Fruit fly (Drosophila melanogaster) whole organism, embryonic: Measurements from ENCODE around the gene sdk.

Experiments
- ATbp ChIP-seq: fragments of 200-800 bp; sonication (Bioruptor generic); optimal IDR thresholded peaks from 2 replicates; lab custom pipeline; 2017; ENCODE audit warnings: missing biosample characterization, mild to moderate bottlenecking, missing genetic modification characterization, missing genetic modification reagents
- CG10979 ChIP-seq: fragments of 200-800 bp; sonication (Bioruptor generic); optimal IDR thresholded peaks from 2 replicates; lab custom pipeline; 2018; ENCODE audit warnings: missing biosample characterization, mild to moderate bottlenecking, missing genetic modification characterization, moderate library complexity
- CG12155 ChIP-seq: fragments of 200-800 bp; sonication (Bioruptor generic); optimal IDR thresholded peaks from 3 replicates; lab custom pipeline; 2016; ENCODE audit warnings: missing biosample characterization, missing genetic modification characterization
- CG14965 ChIP-seq: fragments of 200-800 bp; sonication (Bioruptor generic); optimal IDR thresholded peaks from 2 replicates; lab custom pipeline; 2016; ENCODE audit warnings: missing biosample characterization, missing genetic modification characterization, borderline replicate concordance
- CG18262 ChIP-seq: fragments of 200-800 bp; optimal IDR thresholded peaks from 3 replicates; lab custom pipeline; 2019; ENCODE audit warnings: missing biosample characterization, mild to moderate bottlenecking, missing genetic modification characterization, moderate library complexity
- CG18599 ChIP-seq: fragments of 200-800 bp; sonication (Bioruptor generic); optimal IDR thresholded peaks from 3 replicates; lab custom pipeline; 2017; ENCODE audit warnings: missing biosample characterization, missing genetic modification characterization, mild to moderate bottlenecking, moderate library complexity, missing genetic modification reagents
- CG2712 ChIP-seq: fragments of 200-800 bp; optimal IDR thresholded peaks from 3 replicates; lab custom pipeline; 2019; ENCODE audit warnings: missing biosample characterization, mild to moderate bottlenecking, missing genetic modification characterization, moderate library complexity
- CG2889 ChIP-seq: fragments of 200-800 bp; sonication (Bioruptor generic); IDR thresholded peaks from 3 replicates; pipeline ENCODE4 v1.3.6; 2022; ENCODE audit warnings: missing biosample characterization, missing genetic modification characterization
- CG5245 ChIP-seq: fragments of 200-800 bp; sonication (Bioruptor generic); optimal IDR thresholded peaks from 3 replicates; lab custom pipeline; 2016; ENCODE audit warnings: missing biosample characterization, missing genetic modification characterization
- CG6689 ChIP-seq: fragments of 200-800 bp; sonication (Bioruptor generic); IDR thresholded peaks from 2 replicates; pipeline ENCODE4 v1.3.6; 2022; ENCODE audit warnings: missing biosample characterization, missing genetic modification characterization
- D19A ChIP-seq: fragments of 200-800 bp; optimal IDR thresholded peaks from 3 replicates; lab custom pipeline; 2019; ENCODE audit warnings: missing biosample characterization, mild to moderate bottlenecking, missing genetic modification characterization, moderate library complexity
- D19B ChIP-seq: fragments of 200-800 bp; sonication (Bioruptor generic); optimal IDR thresholded peaks from 2 replicates; lab custom pipeline; 2017; ENCODE audit warnings: missing biosample characterization, mild to moderate bottlenecking, missing genetic modification characterization
- Ets65A ChIP-seq: fragments of 200-800 bp; sonication (Bioruptor generic); peaks from one replicate; lab custom pipeline; 2016; ENCODE audit warnings: missing biosample characterization, missing genetic modification characterization
- Hr39 ChIP-seq: fragments of >200 bp; optimal IDR thresholded peaks from 2 replicates; lab custom pipeline; 2017
- Hr78 ChIP-seq, 2 experiments: fragments of 200-800 bp in 1 of 2; fragments of >200 bp in 1 of 2; sonication (Bioruptor generic) in 1 of 2; optimal IDR thresholded peaks; 2 replicates each; lab custom pipeline; 2017 to 2019; ENCODE audit warnings: missing biosample characterization in 2 of 2, missing genetic modification characterization in 2 of 2, mild to moderate bottlenecking in 1 of 2, moderate library complexity in 1 of 2
- Med ChIP-seq: fragments of 200-800 bp; sonication (Bioruptor generic); peaks from one replicate; lab custom pipeline; 2016; ENCODE audit warnings: missing biosample characterization, missing genetic modification characterization, mild to moderate bottlenecking, inconsistent platforms, moderate library complexity
- NC2β ChIP-seq: fragments of 200-800 bp; sonication (Bioruptor generic); optimal IDR thresholded peaks from 2 replicates; lab custom pipeline; 2016; ENCODE audit warnings: missing biosample characterization, missing genetic modification characterization
- Spps ChIP-seq: fragments of 200-800 bp; sonication (Bioruptor generic); optimal IDR thresholded peaks from 2 replicates; lab custom pipeline; 2018; ENCODE audit warnings: missing biosample characterization, mild to moderate bottlenecking, missing genetic modification characterization
- ac ChIP-seq: fragments of 200-800 bp; sonication (Bioruptor generic); optimal IDR thresholded peaks from 3 replicates; lab custom pipeline; 2017; ENCODE audit warnings: missing biosample characterization, mild to moderate bottlenecking, missing genetic modification characterization
- ase ChIP-seq: fragments of 200-800 bp; sonication (Bioruptor generic); IDR thresholded peaks from 3 replicates; pipeline ENCODE4 v1.3.6; 2022; ENCODE audit warnings: missing biosample characterization, missing genetic modification characterization
- br ChIP-seq: fragments of >200 bp; optimal IDR thresholded peaks from 2 replicates; lab custom pipeline; 2017
- bsh ChIP-seq, 2 experiments: fragments of 200-800 bp; sonication (Bioruptor generic); optimal IDR thresholded peaks; 2 replicates each; lab custom pipeline; 2017 to 2018; ENCODE audit warnings: mild to moderate bottlenecking in 2 of 2, missing biosample characterization in 2 of 2, missing genetic modification characterization in 2 of 2, moderate library complexity in 1 of 2
- ci ChIP-seq: fragments of 200-800 bp; sonication (Bioruptor generic); IDR thresholded peaks from 3 replicates; pipeline ENCODE4 v1.3.6; 2022; ENCODE audit warnings: missing biosample characterization, missing genetic modification characterization
- crp ChIP-seq, 2 experiments: fragments of 200-800 bp; sonication (Bioruptor generic); optimal IDR thresholded peaks; 2 replicates in 1 of 2; 3 replicates in 1 of 2; lab custom pipeline; 2017; ENCODE audit warnings: missing biosample characterization in 2 of 2, missing genetic modification characterization in 2 of 2, mild to moderate bottlenecking in 1 of 2, moderate library complexity in 1 of 2
- gcm ChIP-seq: fragments of 200-800 bp; sonication (Bioruptor generic); optimal IDR thresholded peaks from 2 replicates; lab custom pipeline; 2019; ENCODE audit warnings: missing biosample characterization, mild to moderate bottlenecking, missing genetic modification characterization, moderate library complexity
- h ChIP-seq: fragments of >200 bp; optimal IDR thresholded peaks from 2 replicates; lab custom pipeline; 2017
- nom ChIP-seq: fragments of 200-800 bp; sonication (Bioruptor generic); optimal IDR thresholded peaks from 2 replicates; lab custom pipeline; 2017; ENCODE audit warnings: missing biosample characterization, missing genetic modification characterization, mild to moderate bottlenecking, moderate library complexity, missing genetic modification reagents
- prd ChIP-seq, 3 experiments: fragments of >200 bp in 2 of 3; fragments of 200-800 bp in 1 of 3; sonication (Bioruptor generic) in 1 of 3; optimal IDR thresholded peaks in 2 of 3; IDR thresholded peaks in 1 of 3; 2 replicates in 2 of 3; 3 replicates in 1 of 3; pipeline versions ENCODE4 v1.3.6 to Lab custom; 2017 to 2022; ENCODE audit warnings: missing biosample characterization in 1 of 3, missing genetic modification characterization in 1 of 3
- row ChIP-seq: fragments of 200-800 bp; sonication (Bioruptor generic); IDR thresholded peaks from 3 replicates; pipeline ENCODE4 v1.3.6; 2022; ENCODE audit warnings: missing biosample characterization, missing genetic modification characterization
- sens ChIP-seq: fragments of 200-800 bp; sonication (Bioruptor generic); peaks from one replicate; lab custom pipeline; 2016; ENCODE audit warnings: missing biosample characterization, missing genetic modification characterization
- sisA ChIP-seq: fragments of 200-800 bp; sonication (Bioruptor generic); IDR thresholded peaks from 2 replicates; pipeline ENCODE4 v1.3.6; 2022; ENCODE audit warnings: missing biosample characterization, missing genetic modification characterization
- slbo ChIP-seq: fragments of 200-800 bp; sonication (Bioruptor generic); IDR thresholded peaks from 2 replicates; pipeline ENCODE4 v1.3.6; 2022; ENCODE audit warnings: missing biosample characterization, missing genetic modification characterization
- sr ChIP-seq: fragments of 200-800 bp; sonication (Bioruptor generic); IDR thresholded peaks from 3 replicates; pipeline ENCODE4 v1.3.6; 2022; ENCODE audit warnings: missing biosample characterization, missing genetic modification characterization
- trem ChIP-seq: fragments of 200-800 bp; optimal IDR thresholded peaks from 3 replicates; lab custom pipeline; 2019; ENCODE audit warnings: missing biosample characterization, mild to moderate bottlenecking, missing genetic modification characterization, moderate library complexity
- vvl ChIP-seq: fragments of 200-800 bp; sonication (Bioruptor generic); IDR thresholded peaks from 2 replicates; pipeline ENCODE4 v1.3.6; 2022; ENCODE audit warnings: missing biosample characterization, missing genetic modification characterization
- zfh1 ChIP-seq: fragments of 200-800 bp; sonication (Bioruptor generic); IDR thresholded peaks from 3 replicates; pipeline ENCODE4 v1.3.6; 2022; ENCODE audit warnings: missing biosample characterization, missing genetic modification characterization

sdk gene

dm6 chrX:739621-740216 is 53.1 kb downstream of the sdk start:
- TF ChIP-seq CG2712 (tag; lab: Kevin White, UChicago) (no peak), trem (tag; lab: Kevin White, UChicago) (no peak), CG5245 (GFP tag; lab: Kevin White, UChicago) (no peak), ATbp (GFP tag; lab: Kevin White, UChicago) (peak; percentile 7), Spps (no peak), ci (peak; percentile 23; the same call in 1 of the 3 replicates), NC2β (GFP tag; lab: Kevin White, UChicago) (no peak), CG18599 (GFP tag; lab: Kevin White, UChicago) (peak; percentile 6), CG18262 (tag; lab: Kevin White, UChicago) (peak; percentile 26), row (GFP tag; lab: Robert Waterston, UW) (peak; percentile 40; the same call in 2 of the 3 replicates), gcm (GFP tag; lab: Kevin White, UChicago) (peak; percentile 24), CG10979 (peak; percentile 23), prd (optimal IDR thresholded peaks at IDR 0.05; lab: Kevin White, UChicago) (no peak), prd (GFP tag; IDR thresholded peaks at IDR 0.05; lab: Robert Waterston, UW) (peak; percentile 35; the same call in 1 of the 3 replicates), Med (GFP tag; lab: Kevin White, UChicago) (peak; percentile 72), D19B (peak; percentile 38), D19A (tag; lab: Kevin White, UChicago) (peak; percentile 2), sens (GFP tag; lab: Kevin White, UChicago) (peak; percentile 85), nom (GFP tag; lab: Kevin White, UChicago) (peak; percentile 66), sisA (GFP tag; lab: Robert Waterston, UW) (peak; percentile 28; the same call in 1 of the 2 replicates), Ets65A (GFP tag; lab: Kevin White, UChicago) (peak; percentile 80), ac (GFP tag; lab: Kevin White, UChicago) (no peak), zfh1 (GFP tag; lab: Robert Waterston, UW) (0 out of 3 replicates have a peak, but pooled peaks have one; percentile 20), vvl (GFP tag; lab: Robert Waterston, UW) (peak; percentile 52; the same call in 1 of the 2 replicates), CG6689 (GFP tag; lab: Robert Waterston, UW) (0 out of 2 replicates have a peak, but pooled peaks have one; percentile 5), bsh (GFP tag; optimal IDR thresholded peaks at IDR 0.05; lab: Kevin White, UChicago) (peak in 1 of 2 experiments; percentile 54)

DNA sequence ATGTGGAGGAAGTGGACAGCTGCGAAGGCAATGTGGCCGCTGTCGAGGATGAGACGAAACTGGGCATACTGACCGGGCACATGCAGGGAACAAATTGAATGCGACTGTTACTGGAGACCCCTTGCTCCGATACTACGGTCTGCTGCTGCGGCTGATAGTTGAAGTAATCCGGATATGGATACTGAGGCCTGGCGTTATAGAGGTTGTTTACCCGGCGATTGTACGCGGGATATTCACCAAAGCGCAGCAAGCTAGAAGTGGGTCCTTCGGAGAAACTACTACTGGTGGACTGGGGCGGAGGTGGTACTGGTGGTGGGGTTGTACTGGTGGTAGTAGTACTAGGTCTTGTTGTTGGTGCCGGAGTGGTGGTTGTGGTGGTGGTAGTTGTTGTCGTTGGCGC is 63.4 kb downstream of the sdk start, which contains the start of gene CG5254:
CG5254 (plus strand) TSS at position 301 of the 400 bp plus-strand sequence.
- TF ChIP-seq ase = no peak
- no peak for TF ChIP-seq CG14965 (GFP tag; lab: Kevin White, UChicago)
- TF ChIP-seq br (lab: Kevin White, UChicago) = no peak
- no peak for TF ChIP-seq h (lab: Kevin White, UChicago)
- TF ChIP-seq Hr39 (lab: Kevin White, UChicago) = no peak
- TF ChIP-seq crp (GFP tag; optimal IDR thresholded peaks at IDR 0.05; lab: Kevin White, UChicago) = no peak
- TF ChIP-seq CG12155 (GFP tag; lab: Kevin White, UChicago) = no peak
- TF ChIP-seq CG2889 = no peak
- TF ChIP-seq Hr78 (GFP tag; optimal IDR thresholded peaks at IDR 0.05; lab: Kevin White, UChicago) = no peak

- no peak for TF ChIP-seq br (lab: Kevin White, UChicago)
- no peak for TF ChIP-seq slbo (GFP tag; lab: Robert Waterston, UW)
- no peak for TF ChIP-seq sr
These were observed 64.6 kb downstream of the sdk start, which contains the start of gene CG13362 for dm6 chrX:751201-751600. CG13362 (minus strand) TSS chrX:751301.
